Worm (Caenorhabditis elegans): Measurements from ENCODE around the gene mec-12.

- TF ChIP-seq ceh-13 (GFP tag; optimal IDR thresholded peaks at IDR 0.05) (no peak), ama-1 (optimal IDR thresholded peaks at IDR 0.05) (no peak), F13C5.2 (tag; optimal IDR thresholded peaks at IDR 0.05) (no peak), pes-1 (GFP tag; IDR thresholded peaks at IDR 0.05) (no peak), tbx-37 (GFP tag; conservative IDR thresholded peaks at IDR 0.05) (no peak), tbx-11 (GFP tag; IDR thresholded peaks at IDR 0.05) (no peak), hmbx-1 (tag; optimal IDR thresholded peaks at IDR 0.05) (no peak), tra-4 (tag; optimal IDR thresholded peaks at IDR 0.05) (no peak), ets-7 (tag; optimal IDR thresholded peaks at IDR 0.05) (no peak)
Measured at ce11 chrIII:3170538-3170937, 31.5 kb upstream of the mec-12 start.
